Worm (Caenorhabditis elegans) whole organism, L4 larva: Measurements from ENCODE around the gene T06D4.6.

ENCODE experiments used
- nhr-11 ChIP-seq: fragments of 150-350 bp; optimal IDR thresholded peaks from 2 replicates; lab custom pipeline; 2014; ENCODE audit warnings: missing biosample characterization, missing genetic modification characterization
- vab-7 ChIP-seq: fragments of 200-800 bp; sonication (Bioruptor generic); IDR thresholded peaks from 2 replicates; pipeline ENCODE4 v1.3.6; 2022; ENCODE audit warnings: missing genetic modification reagents, missing genetic modification characterization, missing compliant biosample characterization

DNA sequence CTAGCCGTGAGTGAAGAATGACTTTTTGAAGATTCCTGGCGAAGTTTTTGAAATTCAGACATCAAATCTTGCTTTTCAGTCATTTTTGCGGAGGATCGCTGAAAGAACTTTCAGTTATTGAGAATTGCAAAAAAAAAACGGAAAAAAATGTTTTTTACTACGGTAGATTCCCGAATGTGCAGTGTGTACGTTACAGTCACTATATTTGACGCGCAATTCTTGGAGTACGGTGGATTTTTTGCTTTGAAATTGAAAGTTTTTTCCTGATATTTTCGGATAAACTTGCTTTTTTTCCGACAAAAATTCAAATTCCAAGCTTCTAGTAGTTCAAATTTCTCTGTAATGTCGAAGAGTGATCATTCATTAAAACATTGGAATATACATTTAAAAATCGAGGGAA, 45.4 kb downstream of the T06D4.6 start, which contains the start of gene F14D2.11:
- TF ChIP-seq nhr-11 (tag; lab: Kevin White, UChicago) (no peak), vab-7 (GFP tag; lab: Robert Waterston, UW) (no peak)
